Worm (Caenorhabditis elegans): ENCODE results near the gene hach-1.

- TF ChIP-seq W03F9.2 (tag; optimal IDR thresholded peaks at IDR 0.05) (no peak), him-1 (tag; optimal IDR thresholded peaks at IDR 0.05) (no peak), dao-5 (tag; optimal IDR thresholded peaks at IDR 0.05) (no peak)
Measured at ce11 chrIII:5568679-5569078, 13.4 kb downstream of the hach-1 start, which contains the start of gene nspb-12.
